Worm (Caenorhabditis elegans): ENCODE measurements around the gene F49F1.2.
"Not testable (repeated sequence)": the region's sequence is repeated elsewhere in the genome, so short reads cannot be mapped to it uniquely, and the experiment has no call there.

Gene F49F1.2

DNA sequence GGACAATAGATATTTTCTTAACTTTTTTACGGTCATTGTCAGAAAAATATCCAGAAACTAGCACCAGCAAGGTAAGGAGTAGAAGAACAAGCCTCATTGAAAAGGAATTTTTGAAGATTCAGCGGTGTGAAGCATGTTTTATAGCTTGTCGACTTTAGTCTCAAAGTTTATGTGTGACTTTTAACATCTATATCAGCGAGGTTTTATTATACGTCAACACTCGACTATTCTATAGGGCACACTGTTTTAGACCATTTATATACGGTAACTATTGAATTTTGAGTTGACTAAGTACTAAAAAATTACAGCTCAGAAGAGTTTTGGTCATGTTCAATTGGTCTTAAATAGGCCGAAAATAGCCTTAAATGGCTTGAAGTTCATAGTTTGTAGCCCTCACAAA lies 25.6 kb downstream of the F49F1.2 start, which contains the start of gene F49F1.11:
Gene F49F1.11 (minus strand): TSS at position 101 of the 400 bp plus-strand sequence.
- no peak for TF ChIP-seq peb-1 (tag; optimal IDR thresholded peaks at IDR 0.05)
- no peak for TF ChIP-seq unc-55 (GFP tag; optimal IDR thresholded peaks at IDR 0.05)
- no peak for TF ChIP-seq F13H6.1 (tag; optimal IDR thresholded peaks at IDR 0.05)
- no peak for TF ChIP-seq ztf-1 (GFP tag; conservative IDR thresholded peaks at IDR 0.05)
- no peak for TF ChIP-seq R02D3.7 (tag; optimal IDR thresholded peaks at IDR 0.05)
- no peak for TF ChIP-seq unc-62 (GFP tag; optimal IDR thresholded peaks at IDR 0.05)
- TF ChIP-seq ZK546.5 (tag; optimal IDR thresholded peaks at IDR 0.05), result no peak
- TF ChIP-seq crh-2 (tag; optimal IDR thresholded peaks at IDR 0.05), result no peak
- TF ChIP-seq fos-1 (tag; optimal IDR thresholded peaks at IDR 0.05), result no peak

DNA sequence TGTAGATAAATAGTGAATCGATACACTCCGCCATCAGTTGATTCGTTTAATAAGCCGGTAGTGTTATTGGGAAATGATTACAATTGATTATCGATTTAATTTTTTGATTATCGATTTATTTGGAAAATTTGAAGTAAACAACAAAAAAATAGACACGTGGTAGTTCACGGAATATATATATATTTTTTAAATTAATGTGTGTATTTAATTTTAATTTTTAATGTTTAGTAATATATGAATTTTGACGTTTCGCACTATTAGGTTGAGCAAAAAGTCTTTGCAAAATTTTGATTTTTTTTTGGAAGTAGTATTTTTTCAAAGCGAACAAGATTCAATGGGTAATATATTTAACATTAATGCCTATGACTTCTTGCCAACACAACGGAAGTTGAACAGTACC lies 27.2 kb downstream of the F49F1.2 start, which contains the start of gene F49F1.12:
Gene F49F1.12 (minus strand): TSS at position 101 of the 400 bp plus-strand sequence.
- not testable (repeated sequence) for TF ChIP-seq aly-2 (tag; optimal IDR thresholded peaks at IDR 0.05); nhr-12 (tag; optimal IDR thresholded peaks at IDR 0.05); lin-13 (GFP tag; optimal IDR thresholded peaks at IDR 0.05)

DNA sequence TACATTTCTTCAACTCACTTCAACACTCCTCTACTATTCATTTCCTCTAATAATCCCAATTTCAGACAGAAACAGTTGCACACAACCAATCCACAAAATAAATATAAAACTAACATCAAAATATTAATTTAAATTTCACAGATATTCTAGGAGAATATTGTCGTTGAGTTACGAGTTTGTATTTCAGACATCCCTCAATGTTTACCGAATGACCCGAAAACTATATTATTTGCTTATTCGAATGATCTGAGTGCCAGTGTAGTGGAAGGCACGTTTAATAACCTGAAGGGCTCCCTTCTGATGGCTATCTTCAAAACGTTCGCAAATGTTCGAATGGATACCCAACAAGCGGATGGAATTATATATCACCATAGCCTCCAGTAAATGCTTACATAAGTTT lies 29.0 kb downstream of the F49F1.2 start, which contains the start of gene R07C12.3:
Gene R07C12.3 (plus strand): TSS at position 301 of the 400 bp plus-strand sequence.
- TF ChIP-seq lsy-2 (tag; optimal IDR thresholded peaks at IDR 0.05) (no peak), unc-39 (tag; optimal IDR thresholded peaks at IDR 0.05) (no peak), sma-9 (GFP tag; optimal IDR thresholded peaks at IDR 0.05) (no peak), sma-9 (tag; optimal IDR thresholded peaks at IDR 0.05) (no peak), zag-1 (tag; optimal IDR thresholded peaks at IDR 0.05) (no peak), nhr-11 (tag; optimal IDR thresholded peaks at IDR 0.05) (no peak), gmeb-1 (tag; optimal IDR thresholded peaks at IDR 0.05) (no peak), ZK546.5 (tag; optimal IDR thresholded peaks at IDR 0.05) (no peak), nhr-77 (tag; optimal IDR thresholded peaks at IDR 0.05) (no peak), nhr-129 (tag; optimal IDR thresholded peaks at IDR 0.05) (no peak), R02D3.7 (tag; optimal IDR thresholded peaks at IDR 0.05) (no peak), nhr-25 (tag; optimal IDR thresholded peaks at IDR 0.05) (no peak), C34F6.9 (tag; optimal IDR thresholded peaks at IDR 0.05) (no peak), ztf-4 (tag; optimal IDR thresholded peaks at IDR 0.05) (no peak), snpc-4 (tag; optimal IDR thresholded peaks at IDR 0.05) (no peak), unc-62 (GFP tag; optimal IDR thresholded peaks at IDR 0.05) (no peak)

DNA sequence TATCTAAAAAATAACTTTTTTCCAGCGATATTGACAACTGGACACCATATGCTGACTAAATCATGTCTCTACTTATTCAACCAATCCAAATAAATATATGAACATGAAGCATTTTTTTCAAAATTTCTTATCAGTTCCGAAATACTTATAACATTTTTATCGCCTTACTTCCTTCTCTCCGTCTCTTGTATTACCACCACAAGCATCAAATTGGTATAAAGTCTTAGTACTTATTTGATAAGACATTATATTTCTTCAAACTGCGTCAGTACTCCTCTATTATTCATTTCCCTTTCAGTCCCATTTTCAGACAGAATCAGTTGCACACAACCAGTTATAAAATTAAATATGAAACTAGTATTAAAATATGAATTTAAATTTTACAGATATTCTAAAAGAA lies 32.1 kb downstream of the F49F1.2 start:
- TF ChIP-seq fos-1 (tag; optimal IDR thresholded peaks at IDR 0.05) (peak; percentile 91), lin-11 (tag; optimal IDR thresholded peaks at IDR 0.05) (no peak)

DNA sequence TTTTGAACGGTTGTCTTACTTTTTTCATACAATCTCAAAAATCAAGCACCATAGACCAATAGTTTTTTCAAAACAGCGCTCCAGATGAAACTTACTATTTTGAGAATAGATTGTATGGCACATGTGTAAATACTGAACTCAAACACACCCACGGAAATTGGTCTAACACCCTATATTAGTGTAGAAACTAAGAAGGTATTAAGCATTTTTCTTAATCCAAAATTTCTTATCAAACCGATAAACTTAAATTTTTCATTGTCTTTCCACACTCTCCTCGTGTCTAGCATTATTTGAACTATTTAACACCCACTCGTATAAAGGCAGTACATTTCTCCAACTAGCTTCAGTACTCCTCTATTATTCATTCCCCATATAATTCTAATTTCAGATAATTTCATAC lies 34.4 kb downstream of the F49F1.2 start:
- TF ChIP-seq mbf-1 (tag; optimal IDR thresholded peaks at IDR 0.05) (no peak), fos-1 (tag; optimal IDR thresholded peaks at IDR 0.05) (peak; percentile 9), ztf-11 (tag; optimal IDR thresholded peaks at IDR 0.05) (no peak)

DNA sequence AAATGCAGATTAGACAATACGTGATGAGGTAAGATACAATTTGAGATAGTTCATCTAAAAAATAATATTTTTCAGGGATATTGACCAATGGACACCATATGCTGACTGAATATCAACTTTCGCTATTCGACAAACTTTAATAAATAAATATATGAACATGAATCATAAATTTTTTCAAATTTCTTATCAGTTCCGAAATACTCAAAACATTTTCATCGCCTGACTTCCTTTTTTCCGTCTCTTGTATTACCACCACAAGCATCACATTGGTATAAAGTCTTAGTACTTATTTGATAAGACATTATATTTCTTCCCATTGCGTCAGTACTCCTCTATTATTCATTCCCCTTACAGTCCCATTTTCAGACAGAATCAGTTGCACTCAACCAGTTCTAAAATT lies 36.4 kb downstream of the F49F1.2 start, which contains the start of the genes K08D10.10 and R07C12.1:
Gene K08D10.10 (plus strand): TSS at position 93 of the 400 bp plus-strand sequence.
Gene R07C12.1 (plus strand): TSS at position 314 of the 400 bp plus-strand sequence.
- no peak for TF ChIP-seq ZK546.5 (tag; optimal IDR thresholded peaks at IDR 0.05)
- TF ChIP-seq fos-1 (tag; optimal IDR thresholded peaks at IDR 0.05), result peak; percentile 69

DNA sequence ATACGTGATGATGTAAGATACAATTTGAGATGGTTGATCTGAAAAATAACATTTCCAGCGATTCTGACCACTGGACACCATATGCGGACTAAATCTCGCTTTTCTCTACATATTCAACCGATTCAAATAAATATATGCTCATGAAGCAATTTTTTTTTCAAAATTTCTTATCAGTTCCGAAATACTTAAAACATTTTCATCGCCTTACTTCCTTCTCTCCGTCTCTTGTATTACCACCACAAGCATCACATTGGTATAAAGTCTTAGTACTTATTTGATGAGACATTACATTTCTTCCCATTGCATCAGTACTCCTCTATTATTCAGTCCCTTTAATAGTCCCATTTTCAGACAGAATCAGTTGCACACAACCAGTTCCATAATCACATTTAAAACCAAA lies 38.9 kb downstream of the F49F1.2 start, which contains the start of gene K08D10.14:
Gene K08D10.14 (plus strand): TSS at position 301 of the 400 bp plus-strand sequence.
- TF ChIP-seq nhr-23 (tag; optimal IDR thresholded peaks at IDR 0.05) (no peak), ztf-11 (tag; optimal IDR thresholded peaks at IDR 0.05) (no peak), nhr-77 (tag; optimal IDR thresholded peaks at IDR 0.05) (no peak), fos-1 (tag; optimal IDR thresholded peaks at IDR 0.05) (peak; percentile 0), lin-39 (tag; optimal IDR thresholded peaks at IDR 0.05) (no peak)
